Worm (Caenorhabditis elegans): Measurements from ENCODE around the gene B0034.5.

DNA sequence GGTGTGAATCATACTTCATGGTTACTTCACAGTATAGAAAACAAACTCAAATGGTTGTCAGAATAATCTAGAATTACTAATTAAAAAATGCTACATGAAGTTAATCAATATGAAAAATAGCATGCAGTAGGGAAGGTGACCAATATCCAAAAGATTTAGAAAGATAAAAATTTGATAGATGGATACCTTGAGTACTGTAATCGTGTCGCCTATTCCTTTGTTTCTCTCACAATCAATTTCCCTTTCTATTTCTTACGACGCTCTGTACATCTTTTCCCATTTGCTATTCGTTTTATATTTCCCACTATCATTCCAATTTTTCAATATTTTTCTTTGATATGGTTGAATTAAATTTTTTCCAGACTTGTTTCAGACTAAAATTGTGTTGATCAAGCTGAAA, 13.5 kb downstream of the B0034.5 start, which contains the start of gene B0034.7:
- no peak for TF ChIP-seq ama-1 (optimal IDR thresholded peaks at IDR 0.05)
- TF ChIP-seq B0310.2 (tag; optimal IDR thresholded peaks at IDR 0.05): no peak
- no peak for TF ChIP-seq hmg-4 (GFP tag; optimal IDR thresholded peaks at IDR 0.05)
- TF ChIP-seq tra-4 (tag; optimal IDR thresholded peaks at IDR 0.05): no peak
- TF ChIP-seq sea-1 (GFP tag; conservative IDR thresholded peaks at IDR 0.05): no peak
- TF ChIP-seq ceh-13 (GFP tag; optimal IDR thresholded peaks at IDR 0.05): no peak
- no peak for TF ChIP-seq flt-1 (GFP tag; IDR thresholded peaks at IDR 0.05)
- no peak for TF ChIP-seq ceh-36 (tag; optimal IDR thresholded peaks at IDR 0.05)
- TF ChIP-seq aly-1 (tag; optimal IDR thresholded peaks at IDR 0.05): no peak
- no peak for TF ChIP-seq scrt-1 (GFP tag; IDR thresholded peaks at IDR 0.05)
- TF ChIP-seq hnd-1 (tag; optimal IDR thresholded peaks at IDR 0.05): no peak
- no peak for TF ChIP-seq pes-1 (GFP tag; IDR thresholded peaks at IDR 0.05)
- TF ChIP-seq tbx-37 (GFP tag; conservative IDR thresholded peaks at IDR 0.05): no peak
- TF ChIP-seq F13C5.2 (tag; optimal IDR thresholded peaks at IDR 0.05): no peak
